Worm (Caenorhabditis elegans) whole organism, L4 larva: ENCODE data around the gene tbc-14.

ENCODE experiments used
- ama-1 ChIP-seq: fragments of 150-350 bp; optimal IDR thresholded peaks from 2 replicates; lab custom pipeline; 2014; ENCODE audit warnings: inconsistent platforms, mixed read lengths
- egl-43 ChIP-seq: fragments of 200-800 bp; sonication (Bioruptor generic); IDR thresholded peaks from 2 replicates; pipeline ENCODE4 v1.3.6; 2022; ENCODE audit warnings: missing genetic modification reagents, missing genetic modification characterization, missing compliant biosample characterization
- fos-1 ChIP-seq: fragments of 150-350 bp; optimal IDR thresholded peaks from 2 replicates; lab custom pipeline; 2014; ENCODE audit warnings: missing biosample characterization, missing genetic modification characterization
- mep-1 ChIP-seq: fragments of 150-350 bp; sonication (generic microtip); optimal IDR thresholded peaks from 3 replicates; lab custom pipeline; 2014; ENCODE audit warnings: missing biosample characterization, missing genetic modification characterization
- nhr-77 ChIP-seq: fragments of 150-350 bp; optimal IDR thresholded peaks from 2 replicates; lab custom pipeline; 2014; ENCODE audit warnings: missing biosample characterization, missing genetic modification characterization
- sdz-12 ChIP-seq: fragments of 200-800 bp; sonication (Bioruptor generic); optimal IDR thresholded peaks from 2 replicates; lab custom pipeline; 2018; ENCODE audit warnings: mild to moderate bottlenecking, missing genetic modification characterization, missing compliant biosample characterization

DNA sequence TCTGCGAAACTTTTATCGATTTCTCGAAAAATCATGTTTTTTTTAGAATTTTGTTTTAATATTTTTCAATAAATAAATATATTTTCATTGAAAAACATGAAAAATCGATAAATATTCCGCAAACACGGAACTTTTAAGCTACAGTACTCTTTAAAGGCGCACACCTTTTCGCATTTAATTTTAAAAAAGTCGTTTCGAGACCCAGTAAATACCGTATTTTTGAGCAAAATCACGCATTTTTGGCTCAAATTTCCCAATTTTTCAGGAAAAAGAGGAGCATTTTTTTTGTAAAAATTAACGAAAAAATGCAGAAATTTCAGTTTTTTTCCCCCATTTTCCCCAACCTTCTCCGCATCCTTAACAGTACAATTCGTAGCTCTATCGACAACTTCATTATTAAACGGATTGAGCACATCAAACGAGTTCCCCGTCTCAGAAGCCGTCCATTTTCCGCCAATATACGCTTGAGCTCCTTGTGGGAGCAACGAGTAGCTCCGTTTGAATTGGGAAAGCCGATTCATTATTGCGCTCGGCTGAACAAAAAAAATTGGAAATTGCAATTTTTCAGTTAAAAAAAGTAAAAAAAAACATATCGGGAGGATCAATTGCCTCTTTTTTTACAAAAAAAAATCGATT is 44.0 kb upstream of the tbc-14 start, which contains the start of gene alh-7:
- no peak for TF ChIP-seq egl-43 (GFP tag; lab: Robert Waterston, UW)
- TF ChIP-seq fos-1 (tag; lab: Kevin White, UChicago), result no peak
- TF ChIP-seq nhr-77 (tag; lab: Kevin White, UChicago), result no peak
- TF ChIP-seq mep-1 (tag; lab: Kevin White, UChicago), result no peak
- peak; percentile 64 for TF ChIP-seq ama-1 (lab: Kevin White, UChicago)
- no peak for TF ChIP-seq sdz-12 (GFP tag; lab: Kevin White, UChicago)
